Worm (Caenorhabditis elegans) whole organism, L2 larva: ENCODE measurements around the gene srw-63.

Experiments
- C34F6.9 ChIP-seq: fragments of 150-350 bp; optimal IDR thresholded peaks from 2 replicates; lab custom pipeline; 2014; ENCODE audit warnings: missing biosample characterization, missing genetic modification characterization
- F13H6.1 ChIP-seq: sonication (generic microtip); optimal IDR thresholded peaks from 2 replicates; lab custom pipeline; 2016; ENCODE audit warnings: missing genetic modification characterization, missing compliant biosample characterization
- R02D3.7 ChIP-seq: fragments of 150-350 bp; optimal IDR thresholded peaks from 2 replicates; lab custom pipeline; 2014; ENCODE audit warnings: missing biosample characterization, missing genetic modification characterization
- Y55F3AM.14 ChIP-seq: fragments of 200-800 bp; sonication (Bioruptor generic); optimal IDR thresholded peaks from 2 replicates; lab custom pipeline; 2018; ENCODE audit warnings: mild to moderate bottlenecking, missing genetic modification characterization, missing compliant biosample characterization
- ZK546.5 ChIP-seq: sonication (generic microtip); optimal IDR thresholded peaks from 2 replicates; lab custom pipeline; 2017; ENCODE audit warnings: missing biosample characterization, missing genetic modification characterization
- alr-1 ChIP-seq: fragments of 150-350 bp; optimal IDR thresholded peaks from 2 replicates; lab custom pipeline; 2014; ENCODE audit warnings: missing biosample characterization, missing genetic modification characterization
- aly-2 ChIP-seq: fragments of 150-350 bp; optimal IDR thresholded peaks from 2 replicates; lab custom pipeline; 2014; ENCODE audit warnings: missing biosample characterization, missing genetic modification characterization
- ama-1 ChIP-seq: fragments of 150-350 bp; optimal IDR thresholded peaks from 2 replicates; lab custom pipeline; 2018; ENCODE audit warnings: inconsistent platforms
- blmp-1 ChIP-seq: sonication (generic microtip); optimal IDR thresholded peaks from 2 replicates; lab custom pipeline; 2017; ENCODE audit warnings: missing genetic modification characterization, mild to moderate bottlenecking, missing compliant biosample characterization, antibody characterized with exemption, moderate library complexity; ENCODE audit not compliant: insufficient read depth
- ceh-16 ChIP-seq: fragments of 150-350 bp; optimal IDR thresholded peaks from 2 replicates; lab custom pipeline; 2014; ENCODE audit warnings: missing biosample characterization, missing genetic modification characterization
- ceh-82 ChIP-seq: fragments of 150-350 bp; optimal IDR thresholded peaks from 2 replicates; lab custom pipeline; 2014; ENCODE audit warnings: missing biosample characterization, missing genetic modification characterization
- crh-2 ChIP-seq: sonication (generic microtip); optimal IDR thresholded peaks from 2 replicates; lab custom pipeline; 2017; ENCODE audit warnings: missing biosample characterization, missing genetic modification characterization
- dmd-4 ChIP-seq: sonication (generic microtip); optimal IDR thresholded peaks from 2 replicates; lab custom pipeline; 2017; ENCODE audit warnings: missing biosample characterization, missing genetic modification characterization
- egl-27 ChIP-seq: sonication (generic microtip); optimal IDR thresholded peaks from 3 replicates; lab custom pipeline; 2017; ENCODE audit warnings: missing biosample characterization, missing genetic modification reagents, missing genetic modification characterization
- elt-1 ChIP-seq: fragments of 150-350 bp; optimal IDR thresholded peaks from 2 replicates; lab custom pipeline; 2014; ENCODE audit warnings: missing biosample characterization, missing genetic modification characterization
- elt-3 ChIP-seq: sonication (generic microtip); optimal IDR thresholded peaks from 2 replicates; lab custom pipeline; 2017; ENCODE audit warnings: missing biosample characterization, missing genetic modification characterization
- fos-1 ChIP-seq: fragments of 150-350 bp; optimal IDR thresholded peaks from 2 replicates; lab custom pipeline; 2014; ENCODE audit warnings: missing biosample characterization, missing genetic modification characterization
- gmeb-1 ChIP-seq: fragments of 150-350 bp; optimal IDR thresholded peaks from 2 replicates; lab custom pipeline; 2014; ENCODE audit warnings: missing biosample characterization, missing genetic modification characterization
- lin-11 ChIP-seq: fragments of 150-350 bp; sonication (generic microtip); optimal IDR thresholded peaks from 2 replicates; lab custom pipeline; 2014; ENCODE audit warnings: missing biosample characterization, missing genetic modification characterization, inconsistent platforms, mixed read lengths
- lin-13 ChIP-seq: fragments of 150-350 bp; optimal IDR thresholded peaks from 2 replicates; lab custom pipeline; 2014; ENCODE audit warnings: missing biosample characterization, missing genetic modification reagents, missing genetic modification characterization
- lin-39 ChIP-seq: fragments of 150-350 bp; optimal IDR thresholded peaks from 2 replicates; lab custom pipeline; 2014; ENCODE audit warnings: missing biosample characterization, missing genetic modification reagents, missing genetic modification characterization
- lsy-2 ChIP-seq, 2 experiments: fragments of 150-350 bp in 1 of 2; sonication (generic microtip) in 1 of 2; optimal IDR thresholded peaks; 2 replicates each; lab custom pipeline; 2014 to 2017; ENCODE audit warnings: missing biosample characterization in 2 of 2, missing genetic modification characterization in 2 of 2
- mab-5 ChIP-seq: fragments of 150-350 bp; optimal IDR thresholded peaks from 2 replicates; lab custom pipeline; 2014; ENCODE audit warnings: missing biosample characterization, missing genetic modification characterization
- mbf-1 ChIP-seq: sonication (generic microtip); optimal IDR thresholded peaks from 2 replicates; lab custom pipeline; 2017; ENCODE audit warnings: missing biosample characterization, missing genetic modification characterization
- mdl-1 ChIP-seq, 2 experiments: fragments of 150-350 bp in 1 of 2; sonication (generic microtip) in 1 of 2; optimal IDR thresholded peaks; 2 replicates each; lab custom pipeline; 2017; ENCODE audit warnings: missing biosample characterization in 2 of 2, missing genetic modification characterization in 2 of 2
- nhr-10 ChIP-seq: sonication (generic microtip); optimal IDR thresholded peaks from 2 replicates; lab custom pipeline; 2017; ENCODE audit warnings: missing biosample characterization, missing genetic modification characterization
- nhr-11 ChIP-seq: fragments of 150-350 bp; optimal IDR thresholded peaks from 2 replicates; lab custom pipeline; 2014; ENCODE audit warnings: missing biosample characterization, missing genetic modification characterization
- nhr-12 ChIP-seq: fragments of 150-350 bp; optimal IDR thresholded peaks from 2 replicates; lab custom pipeline; 2014; ENCODE audit warnings: missing biosample characterization, missing genetic modification characterization
- nhr-129 ChIP-seq: fragments of 150-350 bp; optimal IDR thresholded peaks from 2 replicates; lab custom pipeline; 2014; ENCODE audit warnings: missing biosample characterization, missing genetic modification characterization
- nhr-21 ChIP-seq: fragments of 150-350 bp; optimal IDR thresholded peaks from 2 replicates; lab custom pipeline; 2014; ENCODE audit warnings: missing biosample characterization, missing genetic modification characterization
- nhr-23 ChIP-seq: fragments of 150-350 bp; optimal IDR thresholded peaks from 2 replicates; lab custom pipeline; 2014; ENCODE audit warnings: missing biosample characterization, missing genetic modification reagents, missing genetic modification characterization
- nhr-237 ChIP-seq: fragments of 150-350 bp; optimal IDR thresholded peaks from 2 replicates; lab custom pipeline; 2014; ENCODE audit warnings: missing biosample characterization, missing genetic modification characterization
- nhr-25 ChIP-seq: fragments of 150-350 bp; sonication (generic microtip); optimal IDR thresholded peaks from 3 replicates; lab custom pipeline; 2014; ENCODE audit warnings: missing biosample characterization, missing genetic modification characterization
- nhr-6 ChIP-seq: fragments of 150-350 bp; optimal IDR thresholded peaks from 2 replicates; lab custom pipeline; 2014; ENCODE audit warnings: missing biosample characterization, missing genetic modification characterization
- nhr-77 ChIP-seq: fragments of 150-350 bp; optimal IDR thresholded peaks from 2 replicates; lab custom pipeline; 2014; ENCODE audit warnings: missing biosample characterization, missing genetic modification characterization
- peb-1 ChIP-seq: fragments of 150-350 bp; optimal IDR thresholded peaks from 2 replicates; lab custom pipeline; 2014; ENCODE audit warnings: missing biosample characterization, missing genetic modification characterization
- sem-4 ChIP-seq: fragments of 150-350 bp; optimal IDR thresholded peaks from 2 replicates; lab custom pipeline; 2014; ENCODE audit warnings: missing biosample characterization, missing genetic modification reagents, missing genetic modification characterization
- skn-1 ChIP-seq: sonication (generic microtip); optimal IDR thresholded peaks from 2 replicates; lab custom pipeline; 2017; ENCODE audit warnings: missing biosample characterization, missing genetic modification characterization
- sma-3 ChIP-seq: sonication (generic microtip); optimal IDR thresholded peaks from 2 replicates; lab custom pipeline; 2016; ENCODE audit warnings: missing genetic modification reagents, missing genetic modification characterization, missing compliant biosample characterization
- sma-9 ChIP-seq, 2 experiments: fragments of 150-350 bp in 1 of 2; sonication (generic microtip) in 1 of 2; optimal IDR thresholded peaks; 2 replicates each; lab custom pipeline; 2014 to 2016; ENCODE audit warnings: missing genetic modification characterization in 2 of 2, mild to moderate bottlenecking in 1 of 2, missing biosample characterization in 1 of 2, missing compliant biosample characterization in 1 of 2, missing genetic modification reagents in 1 of 2, moderate library complexity in 1 of 2
- snpc-4 ChIP-seq: fragments of 150-350 bp; optimal IDR thresholded peaks from 2 replicates; lab custom pipeline; 2014; ENCODE audit warnings: missing biosample characterization, missing genetic modification characterization
- unc-39 ChIP-seq: fragments of 150-350 bp; optimal IDR thresholded peaks from 2 replicates; lab custom pipeline; 2014; ENCODE audit warnings: missing biosample characterization, missing genetic modification characterization
- unc-55 ChIP-seq: fragments of 150-350 bp; sonication (generic microtip); optimal IDR thresholded peaks from 3 replicates; lab custom pipeline; 2014; ENCODE audit warnings: missing biosample characterization, missing genetic modification reagents, missing genetic modification characterization
- unc-62 ChIP-seq: fragments of 150-350 bp; optimal IDR thresholded peaks from 2 replicates; lab custom pipeline; 2014; ENCODE audit warnings: missing biosample characterization, missing genetic modification reagents, missing genetic modification characterization
- zag-1 ChIP-seq: fragments of 150-350 bp; optimal IDR thresholded peaks from 2 replicates; lab custom pipeline; 2014; ENCODE audit warnings: missing biosample characterization, missing genetic modification characterization
- ztf-1 ChIP-seq: fragments of 200-800 bp; sonication (Bioruptor generic); conservative IDR thresholded peaks from 2 replicates; pipeline ENCODE4 v1.3.6; 2022; ENCODE audit warnings: missing genetic modification characterization, missing compliant biosample characterization
- ztf-11 ChIP-seq: sonication (generic microtip); optimal IDR thresholded peaks from 2 replicates; lab custom pipeline; 2017; ENCODE audit warnings: missing biosample characterization, missing genetic modification characterization
- ztf-4 ChIP-seq: fragments of 150-350 bp; optimal IDR thresholded peaks from 2 replicates; lab custom pipeline; 2014; ENCODE audit warnings: missing biosample characterization, missing genetic modification characterization

Gene srw-63

DNA sequence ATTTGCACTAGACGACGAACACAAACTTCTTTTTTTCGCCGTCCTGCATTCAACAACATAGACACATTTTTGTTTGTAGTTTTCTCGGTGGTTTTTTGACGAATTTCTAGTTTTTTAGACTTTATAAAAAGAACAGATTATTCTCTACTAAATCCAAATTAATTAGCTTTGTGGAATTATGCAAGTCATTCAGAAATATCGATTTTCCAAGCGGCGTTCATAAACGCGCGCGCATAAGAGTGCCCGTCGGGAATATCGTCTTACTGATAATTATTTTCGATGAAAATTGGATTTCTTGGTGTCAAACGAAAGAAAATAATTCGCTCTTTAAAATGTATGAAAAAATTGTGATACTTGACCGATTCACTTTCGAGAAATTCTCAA is 18.8 kb upstream of the srw-63 start:
- TF ChIP-seq sma-3 (GFP tag; lab: Kevin White, UChicago) (no peak), mab-5 (no peak), aly-2 (no peak), ceh-82 (tag; lab: Kevin White, UChicago) (no peak), ztf-4 (tag; lab: Kevin White, UChicago) (no peak), egl-27 (tag; lab: Kevin White, UChicago) (no peak), nhr-11 (tag; lab: Kevin White, UChicago) (no peak), dmd-4 (tag; lab: Kevin White, UChicago) (no peak), mbf-1 (tag; lab: Kevin White, UChicago) (no peak)
- TF ChIP-seq, all 48 proteins: peak for 0

DNA sequence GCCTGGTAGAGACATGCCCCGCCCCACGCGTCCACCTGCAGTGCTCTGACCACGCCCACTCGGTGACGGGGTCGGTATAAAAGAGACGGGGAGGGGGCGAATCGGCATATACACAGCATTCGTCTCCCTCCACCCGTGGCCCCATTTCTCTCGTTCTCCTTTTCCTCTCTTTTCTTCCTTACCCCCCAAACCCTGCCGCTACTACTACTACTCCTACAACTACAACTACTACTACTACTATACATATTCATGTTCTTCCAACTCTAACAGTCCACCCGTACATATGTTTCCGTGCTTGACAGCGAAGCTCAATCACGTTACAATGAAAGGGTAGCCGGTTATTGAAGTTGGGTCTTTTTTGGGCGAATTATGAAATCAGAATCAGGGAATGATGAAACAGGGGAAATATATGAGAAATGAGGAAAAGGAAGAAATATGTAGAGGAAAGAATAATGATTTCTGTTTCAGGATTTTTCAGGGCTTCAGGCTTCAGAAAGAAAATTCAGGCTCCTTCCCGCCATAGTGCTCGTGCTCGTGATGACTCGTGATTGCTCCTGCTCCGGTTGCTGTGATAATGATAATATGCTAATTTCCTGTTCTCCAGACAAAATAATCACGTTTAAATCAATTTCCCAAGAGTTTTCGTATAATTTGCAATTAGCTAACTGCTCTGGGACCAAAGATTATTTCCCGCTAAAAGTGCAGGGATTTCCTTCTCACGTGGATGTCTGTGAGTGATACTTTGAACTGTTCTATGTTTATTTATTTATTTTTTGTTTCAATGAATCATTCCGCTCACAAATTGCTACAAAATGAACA is 18.2 kb upstream of the srw-63 start:
- TF ChIP-seq ztf-11 (tag; lab: Kevin White, UChicago), result peak; percentile 72
- TF ChIP-seq ama-1 (lab: Kevin White, UChicago), result peak; percentile 100
- TF ChIP-seq Y55F3AM.14 (GFP tag; lab: Kevin White, UChicago), result peak; percentile 62
- peak; percentile 19 for TF ChIP-seq nhr-10 (tag; lab: Kevin White, UChicago)
- peak; percentile 68 for TF ChIP-seq sma-3 (GFP tag; lab: Kevin White, UChicago)
- no peak for TF ChIP-seq snpc-4 (tag; lab: Kevin White, UChicago)
- peak; percentile 60 for TF ChIP-seq unc-55 (GFP tag; lab: Kevin White, UChicago)
- peak; percentile 66 for TF ChIP-seq peb-1 (tag; lab: Kevin White, UChicago)
- TF ChIP-seq F13H6.1 (tag; lab: Kevin White, UChicago), result no peak
- no peak for TF ChIP-seq blmp-1 (tag; lab: Kevin White, UChicago)
- peak; percentile 80 for TF ChIP-seq zag-1
- TF ChIP-seq nhr-6 (tag; lab: Kevin White, UChicago), result peak; percentile 42
- TF ChIP-seq ZK546.5 (tag; lab: Kevin White, UChicago), result no peak
- peak; percentile 67 for TF ChIP-seq lin-13 (GFP tag; lab: Kevin White, UChicago)
- no peak for TF ChIP-seq nhr-12
- no peak for TF ChIP-seq aly-2
- peak; percentile 44 for TF ChIP-seq elt-1 (tag; lab: Kevin White, UChicago)
- TF ChIP-seq sma-9 (GFP tag; optimal IDR thresholded peaks at IDR 0.05; lab: Kevin White, UChicago), result peak; percentile 96
- no peak for TF ChIP-seq sma-9 (tag; optimal IDR thresholded peaks at IDR 0.05; lab: Kevin White, UChicago)
- no peak for TF ChIP-seq skn-1 (tag; lab: Kevin White, UChicago)
- TF ChIP-seq elt-3 (tag; lab: Kevin White, UChicago), result no peak
- peak; percentile 71 for TF ChIP-seq nhr-21 (tag; lab: Kevin White, UChicago)
- TF ChIP-seq nhr-77, result no peak
- peak; percentile 96 for TF ChIP-seq nhr-129 (tag; lab: Kevin White, UChicago)
- TF ChIP-seq C34F6.9 (tag; lab: Kevin White, UChicago), result peak; percentile 42
- peak; percentile 96 for TF ChIP-seq ceh-16 (tag; lab: Kevin White, UChicago)
- no peak for TF ChIP-seq ztf-4 (tag; lab: Kevin White, UChicago)
- peak; percentile 74 for TF ChIP-seq egl-27 (tag; lab: Kevin White, UChicago)
- TF ChIP-seq fos-1 (tag; lab: Kevin White, UChicago), result peak; percentile 77
- peak; percentile 79 for TF ChIP-seq crh-2 (tag; lab: Kevin White, UChicago)
- no peak for TF ChIP-seq R02D3.7 (tag; lab: Kevin White, UChicago)
- peak; percentile 87 for TF ChIP-seq mdl-1 (tag; optimal IDR thresholded peaks at IDR 0.05; lab: Kevin White, UChicago)
- TF ChIP-seq mbf-1 (tag; lab: Kevin White, UChicago), result no peak
- TF ChIP-seq nhr-11 (tag; lab: Kevin White, UChicago), result peak; percentile 20
- TF ChIP-seq lin-11 (tag; lab: Kevin White, UChicago), result peak; percentile 81
- TF ChIP-seq ceh-82 (tag; lab: Kevin White, UChicago), result peak; percentile 66
- peak; percentile 35 for TF ChIP-seq nhr-237 (tag; lab: Kevin White, UChicago)
- TF ChIP-seq unc-39 (tag; lab: Kevin White, UChicago), result peak; percentile 49
- TF ChIP-seq ztf-1, result 0 out of 2 replicates have a peak, but pooled peaks have one; percentile 33
- peak; percentile 18 for TF ChIP-seq dmd-4 (tag; lab: Kevin White, UChicago)
- TF ChIP-seq lsy-2 (tag; optimal IDR thresholded peaks at IDR 0.05; lab: Kevin White, UChicago), result peak; percentile 28 to 65
- TF ChIP-seq alr-1, result no peak
- peak; percentile 68 for TF ChIP-seq unc-62
- no peak for TF ChIP-seq lin-39 (tag; lab: Kevin White, UChicago)
- peak; percentile 77 for TF ChIP-seq mab-5
- TF ChIP-seq nhr-25, result peak; percentile 83
- no peak for TF ChIP-seq nhr-23
- TF ChIP-seq gmeb-1 (tag; lab: Kevin White, UChicago), result peak; percentile 48
- TF ChIP-seq sem-4 (tag; lab: Kevin White, UChicago), result peak; percentile 77
